Fruit fly (Drosophila melanogaster) whole organism, embryonic: ENCODE data around the gene Cby.

Source experiments
- Asciz ChIP-seq: fragments of 200-800 bp; sonication (Bioruptor generic); optimal IDR thresholded peaks from 2 replicates; lab custom pipeline; 2017; ENCODE audit warnings: missing biosample characterization, mild to moderate bottlenecking, missing genetic modification characterization, missing genetic modification reagents
- CG10366 ChIP-seq: fragments of 200-800 bp; sonication (Bioruptor generic); IDR thresholded peaks from 2 replicates; pipeline ENCODE4 v1.3.6; 2022; ENCODE audit warnings: missing biosample characterization, missing genetic modification characterization
- CG10431 ChIP-seq: fragments of 200-800 bp; sonication (Bioruptor generic); optimal IDR thresholded peaks from 3 replicates; lab custom pipeline; 2018; ENCODE audit warnings: missing biosample characterization, mild to moderate bottlenecking, missing genetic modification characterization
- CG10543 ChIP-seq: fragments of 200-800 bp; sonication (Bioruptor generic); optimal IDR thresholded peaks from 3 replicates; lab custom pipeline; 2017; ENCODE audit warnings: missing biosample characterization, mild to moderate bottlenecking, missing genetic modification characterization, moderate library complexity
- CG10565 ChIP-seq: fragments of 200-800 bp; sonication (Bioruptor generic); optimal IDR thresholded peaks from 3 replicates; lab custom pipeline; 2016; ENCODE audit warnings: missing biosample characterization, mild to moderate bottlenecking, missing genetic modification characterization
- CG12299 ChIP-seq: fragments of 200-800 bp; sonication (Bioruptor generic); optimal IDR thresholded peaks from 2 replicates; lab custom pipeline; 2018; ENCODE audit warnings: missing biosample characterization, mild to moderate bottlenecking, missing genetic modification characterization
- CG14710 ChIP-seq: fragments of 200-800 bp; sonication (Bioruptor generic); optimal IDR thresholded peaks from 3 replicates; lab custom pipeline; 2019; ENCODE audit warnings: missing biosample characterization, mild to moderate bottlenecking, missing genetic modification characterization, moderate library complexity
- CG15514 ChIP-seq: fragments of 200-800 bp; sonication (Bioruptor generic); optimal IDR thresholded peaks from 3 replicates; lab custom pipeline; 2017; ENCODE audit warnings: missing biosample characterization, missing genetic modification characterization, mild to moderate bottlenecking, moderate library complexity, missing genetic modification reagents
- CG1602 ChIP-seq: fragments of 200-800 bp; sonication (Bioruptor generic); optimal IDR thresholded peaks from 3 replicates; lab custom pipeline; 2016; ENCODE audit warnings: missing biosample characterization, missing genetic modification characterization
- CG17802 ChIP-seq: fragments of 200-800 bp; sonication (Bioruptor generic); optimal IDR thresholded peaks from 2 replicates; lab custom pipeline; 2018; ENCODE audit warnings: missing biosample characterization, mild to moderate bottlenecking, missing genetic modification characterization, moderate library complexity
- CG18619 ChIP-seq: fragments of 200-800 bp; sonication (Bioruptor generic); optimal IDR thresholded peaks from 3 replicates; lab custom pipeline; 2017; ENCODE audit warnings: missing biosample characterization, mild to moderate bottlenecking, missing genetic modification characterization
- CG30403 ChIP-seq: fragments of 200-800 bp; sonication (Bioruptor generic); optimal IDR thresholded peaks from 3 replicates; lab custom pipeline; 2016; ENCODE audit warnings: missing biosample characterization, missing genetic modification characterization
- CG30431 ChIP-seq: fragments of 200-800 bp; sonication (Bioruptor generic); optimal IDR thresholded peaks from 2 replicates; lab custom pipeline; 2017; ENCODE audit warnings: missing biosample characterization, missing genetic modification characterization
- CG4707 ChIP-seq: fragments of 200-800 bp; sonication (Bioruptor generic); optimal IDR thresholded peaks from 2 replicates; lab custom pipeline; 2018; ENCODE audit warnings: missing biosample characterization, mild to moderate bottlenecking, missing genetic modification characterization, moderate library complexity
- CG7357 ChIP-seq: fragments of 200-800 bp; sonication (Bioruptor generic); IDR thresholded peaks from 3 replicates; pipeline ENCODE4 v1.3.6; 2022; ENCODE audit warnings: missing biosample characterization, missing genetic modification characterization
- CG7372 ChIP-seq: fragments of 200-800 bp; sonication (Bioruptor generic); IDR thresholded peaks from 2 replicates; pipeline ENCODE4 v1.3.6; 2022; ENCODE audit warnings: missing biosample characterization, missing genetic modification characterization
- CG7556 ChIP-seq: fragments of 200-800 bp; sonication (Bioruptor generic); optimal IDR thresholded peaks from 2 replicates; lab custom pipeline; 2017; ENCODE audit warnings: missing biosample characterization, mild to moderate bottlenecking, missing genetic modification characterization
- CG7928 ChIP-seq: fragments of 200-800 bp; sonication (Bioruptor generic); optimal IDR thresholded peaks from 2 replicates; lab custom pipeline; 2017; ENCODE audit warnings: missing biosample characterization, mild to moderate bottlenecking, missing genetic modification characterization
- CG9932 ChIP-seq: fragments of 200-800 bp; sonication (Bioruptor generic); IDR thresholded peaks from 2 replicates; pipeline ENCODE4 v1.3.6; 2022; ENCODE audit warnings: missing biosample characterization, missing genetic modification characterization
- CkIIα-i1 ChIP-seq: fragments of 200-800 bp; sonication (Bioruptor generic); IDR thresholded peaks from 2 replicates; pipeline ENCODE4 v1.3.6; 2022; ENCODE audit warnings: missing biosample characterization, missing genetic modification characterization
- Ets97D ChIP-seq: fragments of 200-800 bp; sonication (Bioruptor generic); optimal IDR thresholded peaks from 3 replicates; lab custom pipeline; 2016; ENCODE audit warnings: missing biosample characterization, missing genetic modification characterization
- HLHmδ ChIP-seq: fragments of 200-800 bp; sonication (Bioruptor generic); optimal IDR thresholded peaks from 2 replicates; lab custom pipeline; 2018; ENCODE audit warnings: missing biosample characterization, mild to moderate bottlenecking, missing genetic modification characterization, moderate library complexity
- Hr51 ChIP-seq, 2 experiments: fragments of 200-800 bp; sonication (Bioruptor generic); optimal IDR thresholded peaks; 2 replicates in 1 of 2; 3 replicates in 1 of 2; lab custom pipeline; 2016 to 2018; ENCODE audit warnings: missing biosample characterization in 2 of 2, missing genetic modification characterization in 2 of 2, mild to moderate bottlenecking in 1 of 2, moderate library complexity in 1 of 2
- Jarid2 ChIP-seq: fragments of 200-800 bp; sonication (Bioruptor generic); optimal IDR thresholded peaks from 3 replicates; lab custom pipeline; 2017; ENCODE audit warnings: mild to moderate bottlenecking, missing biosample characterization, missing genetic modification reagents, missing genetic modification characterization
- Ptx1 ChIP-seq: fragments of 200-800 bp; sonication (Bioruptor generic); IDR thresholded peaks from 2 replicates; pipeline ENCODE4 v1.3.6; 2022; ENCODE audit warnings: missing biosample characterization, missing genetic modification characterization
- Rx ChIP-seq: fragments of 200-800 bp; sonication (Bioruptor generic); IDR thresholded peaks from 2 replicates; pipeline ENCODE4 v1.3.6; 2022; ENCODE audit warnings: missing biosample characterization, missing genetic modification characterization
- Six4 ChIP-seq: fragments of 200-800 bp; sonication (Bioruptor generic); optimal IDR thresholded peaks from 2 replicates; lab custom pipeline; 2016; ENCODE audit warnings: missing biosample characterization, missing genetic modification characterization
- Sry-β ChIP-seq: fragments of 200-800 bp; sonication (Bioruptor generic); optimal IDR thresholded peaks from 2 replicates; lab custom pipeline; 2018; ENCODE audit warnings: missing biosample characterization, mild to moderate bottlenecking, missing genetic modification characterization, moderate library complexity
- Trl ChIP-seq, 3 experiments: fragments of >200 bp in 2 of 3; fragments of 200-800 bp in 1 of 3; sonication (Bioruptor generic) in 1 of 3; optimal IDR thresholded peaks; 2 replicates in 1 of 3; 3 replicates in 2 of 3; lab custom pipeline; 2016 to 2017; ENCODE audit warnings: missing biosample characterization in 1 of 3, missing genetic modification characterization in 1 of 3
- Usf ChIP-seq: fragments of 200-800 bp; sonication (Bioruptor generic); optimal IDR thresholded peaks from 2 replicates; lab custom pipeline; 2017; ENCODE audit warnings: missing genotype, missing biosample characterization, missing genetic modification characterization
- bigmax ChIP-seq: fragments of 200-800 bp; sonication (Bioruptor generic); optimal IDR thresholded peaks from 2 replicates; lab custom pipeline; 2018; ENCODE audit warnings: missing biosample characterization, mild to moderate bottlenecking, missing genetic modification characterization
- crc ChIP-seq: fragments of 200-800 bp; sonication (Bioruptor generic); optimal IDR thresholded peaks from 2 replicates; lab custom pipeline; 2016; ENCODE audit warnings: missing biosample characterization, missing genetic modification characterization
- crol ChIP-seq: fragments of 200-800 bp; sonication (Bioruptor generic); IDR thresholded peaks from 2 replicates; pipeline ENCODE4 v1.3.6; 2022; ENCODE audit warnings: missing biosample characterization, missing genetic modification characterization
- disco-r ChIP-seq: fragments of 200-800 bp; sonication (Bioruptor generic); optimal IDR thresholded peaks from 2 replicates; lab custom pipeline; 2016; ENCODE audit warnings: missing biosample characterization, missing genetic modification characterization
- fd64A ChIP-seq: fragments of 200-800 bp; sonication (Bioruptor generic); optimal IDR thresholded peaks from 3 replicates; lab custom pipeline; 2018; ENCODE audit warnings: missing biosample characterization, mild to moderate bottlenecking, missing genetic modification characterization
- gfzf ChIP-seq: fragments of 200-800 bp; sonication (Bioruptor generic); optimal IDR thresholded peaks from 2 replicates; lab custom pipeline; 2016; ENCODE audit warnings: missing biosample characterization, mild to moderate bottlenecking, missing genetic modification characterization, moderate library complexity
- gro ChIP-seq: fragments of 200-800 bp; sonication (Bioruptor generic); optimal IDR thresholded peaks from 2 replicates; lab custom pipeline; 2016; ENCODE audit warnings: missing biosample characterization, missing genetic modification characterization
- hbn ChIP-seq: fragments of 200-800 bp; sonication (Bioruptor generic); IDR thresholded peaks from 2 replicates; pipeline ENCODE4 v1.3.6; 2022; ENCODE audit warnings: missing biosample characterization, missing genetic modification characterization; ENCODE audit not compliant: partially characterized antibody
- hkb ChIP-seq, 2 experiments: fragments of 200-800 bp in 1 of 2; fragments of >200 bp in 1 of 2; sonication (Bioruptor generic) in 1 of 2; IDR thresholded peaks in 1 of 2; optimal IDR thresholded peaks in 1 of 2; 2 replicates each; pipeline versions ENCODE4 v1.3.6 to Lab custom; 2017 to 2022; ENCODE audit warnings: missing biosample characterization in 1 of 2, missing genetic modification characterization in 1 of 2
- inv ChIP-seq: fragments of 200-800 bp; sonication (Bioruptor generic); IDR thresholded peaks from 2 replicates; pipeline ENCODE4 v1.3.6; 2022; ENCODE audit warnings: missing biosample characterization, missing genetic modification characterization; ENCODE audit not compliant: partially characterized antibody
- pan ChIP-seq, 4 experiments: fragments of >200 bp in 3 of 4; fragments of 200-800 bp in 1 of 4; sonication (Bioruptor generic) in 1 of 4; optimal IDR thresholded peaks in 3 of 4; IDR thresholded peaks in 1 of 4; 2 replicates each; pipeline versions ENCODE4 v1.3.6 to Lab custom; 2017 to 2022; ENCODE audit warnings: missing biosample characterization in 2 of 4, missing genetic modification characterization in 2 of 4, mixed read lengths in 1 of 4
- pb ChIP-seq: fragments of 200-800 bp; sonication (Bioruptor generic); optimal IDR thresholded peaks from 3 replicates; lab custom pipeline; 2016; ENCODE audit warnings: missing biosample characterization, missing genetic modification characterization
- run ChIP-seq: fragments of 200-800 bp; sonication (Bioruptor generic); optimal IDR thresholded peaks from 3 replicates; lab custom pipeline; 2018; ENCODE audit warnings: missing biosample characterization, mild to moderate bottlenecking, missing genetic modification characterization
- salm ChIP-seq: fragments of 200-800 bp; sonication (Bioruptor generic); optimal IDR thresholded peaks from 2 replicates; lab custom pipeline; 2018; ENCODE audit warnings: missing biosample characterization, mild to moderate bottlenecking, missing genetic modification characterization
- scrt ChIP-seq: fragments of 200-800 bp; sonication (Bioruptor generic); optimal IDR thresholded peaks from 2 replicates; lab custom pipeline; 2018; ENCODE audit warnings: missing biosample characterization, mild to moderate bottlenecking, missing genetic modification characterization, moderate library complexity
- sob ChIP-seq: fragments of 200-800 bp; sonication (Bioruptor generic); IDR thresholded peaks from 2 replicates; pipeline ENCODE4 v1.3.6; 2022; ENCODE audit warnings: missing biosample characterization, missing genetic modification characterization
- zfh2 ChIP-seq: fragments of 200-800 bp; sonication (Bioruptor generic); optimal IDR thresholded peaks from 2 replicates; lab custom pipeline; 2016; ENCODE audit warnings: missing biosample characterization, missing genetic modification characterization

The Cby gene

DNA sequence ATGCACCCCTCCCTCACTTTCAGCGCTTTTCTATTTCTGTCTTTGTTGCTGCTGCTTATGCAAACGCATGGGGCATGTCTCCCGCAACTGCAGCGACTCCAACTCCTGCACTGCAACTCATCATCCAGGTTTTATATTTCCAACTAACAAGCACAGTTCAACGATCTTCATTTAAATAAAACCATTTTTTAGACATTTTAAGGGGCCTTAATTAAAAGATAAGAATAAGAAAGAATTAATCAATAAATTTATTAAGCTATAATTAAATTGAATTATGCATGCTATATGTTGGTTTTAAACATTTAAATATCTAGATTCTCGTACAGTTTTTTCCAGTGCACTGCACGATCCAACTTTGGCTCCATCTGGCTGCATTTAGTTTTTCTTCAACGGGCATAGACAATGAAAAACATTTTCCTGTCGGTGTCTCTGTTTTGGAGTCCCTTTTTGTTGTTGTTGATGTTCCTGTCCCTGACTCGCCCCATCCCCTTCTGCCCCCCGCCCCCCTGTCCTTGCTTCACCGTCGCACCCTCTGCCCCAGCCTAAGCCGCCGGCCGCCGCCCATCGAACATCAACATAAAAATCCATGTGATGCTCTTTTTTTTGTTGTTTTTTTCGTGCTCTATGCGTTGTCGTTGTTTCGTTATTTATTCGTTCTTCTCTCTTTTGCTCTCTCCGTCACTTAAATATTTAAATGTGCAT lies 38.9 kb upstream of the Cby start (continued):
- TF ChIP-seq CkIIα-i1 (no peak), CG7372 (no peak), pan (optimal IDR thresholded peaks at IDR 0.05; lab: Kevin White, UChicago) (no peak), pan (GFP tag; optimal IDR thresholded peaks at IDR 0.05 in 1 of 2, IDR thresholded peaks at IDR 0.05 in 1 of 2) (peak in 1 of 2 experiments; percentile 22), CG10565 (GFP tag; lab: Kevin White, UChicago) (no peak), Rx (GFP tag; lab: Robert Waterston, UW) (peak; percentile 27; the same call in 1 of the 2 replicates), scrt (no peak), CG7556 (peak; percentile 71), CG14710 (peak; percentile 93), CG17802 (peak; percentile 9), CG12299 (peak; percentile 65), disco-r (GFP tag; lab: Kevin White, UChicago) (no peak), Hr51 (GFP tag; optimal IDR thresholded peaks at IDR 0.05; lab: Kevin White, UChicago) (peak in 1 of 2 experiments; percentile 21), CG1602 (peak; percentile 65), run (tag; lab: Kevin White, UChicago) (peak; percentile 13), fd64A (no peak), bigmax (GFP tag; lab: Kevin White, UChicago) (no peak), zfh2 (GFP tag; lab: Kevin White, UChicago) (no peak), pb (GFP tag; lab: Kevin White, UChicago) (no peak), Ptx1 (GFP tag; lab: Robert Waterston, UW) (no peak), CG4707 (GFP tag; lab: Kevin White, UChicago) (peak; percentile 58), CG18619 (peak; percentile 54), CG30403 (peak; percentile 71), CG9932 (GFP tag; lab: Robert Waterston, UW) (no peak), salm (tag; lab: Kevin White, UChicago) (peak; percentile 56), Jarid2 (no peak), CG15514 (GFP tag; lab: Kevin White, UChicago) (no peak), CG10431 (GFP tag; lab: Kevin White, UChicago) (peak; percentile 72), CG10543 (GFP tag; lab: Kevin White, UChicago) (no peak), Trl (optimal IDR thresholded peaks at IDR 0.05; lab: Kevin White, UChicago) (no peak), Trl (GFP tag; optimal IDR thresholded peaks at IDR 0.05; lab: Kevin White, UChicago) (no peak), gro (GFP tag; lab: Kevin White, UChicago) (no peak), sob (no peak), Usf (GFP tag; lab: Kevin White, UChicago) (peak; percentile 50), Six4 (peak; percentile 66), CG7357 (0 out of 3 replicates have a peak, but pooled peaks have one; percentile 10), HLHmδ (GFP tag; lab: Kevin White, UChicago) (no peak), Sry-β (GFP tag; lab: Kevin White, UChicago) (peak; percentile 6), hbn (GFP tag; lab: Robert Waterston, UW) (no peak), CG7928 (GFP tag; lab: Kevin White, UChicago) (no peak), crc (GFP tag; lab: Kevin White, UChicago) (no peak), Asciz (GFP tag; lab: Kevin White, UChicago) (peak; percentile 57), gfzf (no peak), Ets97D (no peak), inv (GFP tag; lab: Robert Waterston, UW) (no peak), hkb (optimal IDR thresholded peaks at IDR 0.05; lab: Kevin White, UChicago) (no peak), hkb (GFP tag; IDR thresholded peaks at IDR 0.05; lab: Robert Waterston, UW) (peak; percentile 71), CG10366 (GFP tag; lab: Robert Waterston, UW) (peak; percentile 38; the same call in 1 of the 2 replicates), crol (GFP tag; lab: Robert Waterston, UW) (peak; percentile 99), CG30431 (GFP tag; lab: Kevin White, UChicago) (peak; percentile 48)
